Fruit fly (Drosophila melanogaster) whole organism, embryonic: ENCODE measurements around the gene Sec61alpha.

Experiments
- CG11504 ChIP-seq: fragments of 200-800 bp; sonication (Bioruptor generic); optimal IDR thresholded peaks from 3 replicates; lab custom pipeline; 2019; ENCODE audit warnings: missing biosample characterization, mild to moderate bottlenecking, missing genetic modification characterization, moderate library complexity
- CG13775 ChIP-seq: fragments of 200-800 bp; sonication (Bioruptor generic); optimal IDR thresholded peaks from 3 replicates; lab custom pipeline; 2017; ENCODE audit warnings: missing biosample characterization, mild to moderate bottlenecking, missing genetic modification characterization
- CG14441 ChIP-seq: fragments of 200-800 bp; sonication (Bioruptor generic); IDR thresholded peaks from 2 replicates; pipeline ENCODE4 v1.3.6; 2022; ENCODE audit warnings: missing biosample characterization, missing genetic modification characterization
- CG14667 ChIP-seq: fragments of 200-800 bp; sonication (Bioruptor generic); IDR thresholded peaks from 2 replicates; pipeline ENCODE4 v1.3.6; 2022; ENCODE audit warnings: missing biosample characterization, missing genetic modification characterization
- CG15514 ChIP-seq: fragments of 200-800 bp; sonication (Bioruptor generic); optimal IDR thresholded peaks from 3 replicates; lab custom pipeline; 2017; ENCODE audit warnings: missing biosample characterization, missing genetic modification characterization, mild to moderate bottlenecking, moderate library complexity, missing genetic modification reagents
- CG15601 ChIP-seq: fragments of 200-800 bp; sonication (Bioruptor generic); optimal IDR thresholded peaks from 3 replicates; lab custom pipeline; 2019; ENCODE audit warnings: missing biosample characterization, mild to moderate bottlenecking, missing genetic modification characterization, moderate library complexity
- CG16815 ChIP-seq: fragments of 200-800 bp; sonication (Bioruptor generic); optimal IDR thresholded peaks from 3 replicates; lab custom pipeline; 2017; ENCODE audit warnings: missing biosample characterization, mild to moderate bottlenecking, missing genetic modification characterization
- CG16863 ChIP-seq: fragments of 200-800 bp; sonication (Bioruptor generic); optimal IDR thresholded peaks from 3 replicates; lab custom pipeline; 2016; ENCODE audit warnings: missing biosample characterization, missing genetic modification characterization
- CG17328 ChIP-seq: fragments of 200-800 bp; sonication (Bioruptor generic); IDR thresholded peaks from 2 replicates; pipeline ENCODE4 v1.3.6; 2022; ENCODE audit warnings: missing biosample characterization, missing genetic modification characterization
- CG2129 ChIP-seq: fragments of 200-800 bp; sonication (Bioruptor generic); IDR thresholded peaks from 2 replicates; pipeline ENCODE4 v1.3.6; 2022; ENCODE audit warnings: missing biosample characterization, missing genetic modification characterization; ENCODE audit not compliant: partially characterized antibody
- CG30020 ChIP-seq: fragments of 200-800 bp; optimal IDR thresholded peaks from 2 replicates; lab custom pipeline; 2019; ENCODE audit warnings: missing biosample characterization, mild to moderate bottlenecking, missing genetic modification characterization, moderate library complexity
- CG43689 ChIP-seq: fragments of 200-800 bp; sonication (Bioruptor generic); IDR thresholded peaks from 2 replicates; pipeline ENCODE4 v1.3.6; 2022; ENCODE audit warnings: missing biosample characterization, missing genetic modification characterization
- CG4730 ChIP-seq: fragments of 200-800 bp; sonication (Bioruptor generic); IDR thresholded peaks from 2 replicates; pipeline ENCODE4 v1.3.6; 2022; ENCODE audit warnings: missing biosample characterization, missing genetic modification characterization
- CG9797 ChIP-seq: fragments of 200-800 bp; sonication (Bioruptor generic); optimal IDR thresholded peaks from 3 replicates; lab custom pipeline; 2018; ENCODE audit warnings: missing biosample characterization, mild to moderate bottlenecking, missing genetic modification characterization
- CHES-1-like ChIP-seq: fragments of 200-800 bp; sonication (Bioruptor generic); optimal IDR thresholded peaks from 2 replicates; lab custom pipeline; 2016; ENCODE audit warnings: missing biosample characterization, missing genetic modification characterization
- CTCF ChIP-seq: fragments of 200-800 bp; sonication (Bioruptor generic); optimal IDR thresholded peaks from 2 replicates; lab custom pipeline; 2017; ENCODE audit warnings: missing biosample characterization, mild to moderate bottlenecking, missing genetic modification characterization, moderate library complexity
- CoRest ChIP-seq: fragments of 200-800 bp; sonication (Bioruptor generic); optimal IDR thresholded peaks from 3 replicates; lab custom pipeline; 2018; ENCODE audit warnings: missing biosample characterization, mild to moderate bottlenecking, missing genetic modification characterization, moderate library complexity
- Dad ChIP-seq: fragments of 200-800 bp; sonication (Bioruptor generic); optimal IDR thresholded peaks from 3 replicates; lab custom pipeline; 2016; ENCODE audit warnings: missing biosample characterization, missing genetic modification characterization
- Dip2 ChIP-seq: fragments of 200-800 bp; sonication (Bioruptor generic); IDR thresholded peaks from 2 replicates; pipeline ENCODE4 v1.3.6; 2022; ENCODE audit warnings: missing biosample characterization, missing genetic modification characterization
- Dll ChIP-seq: fragments of 200-800 bp; sonication (Bioruptor generic); IDR thresholded peaks from 4 replicates; pipeline ENCODE4 v1.3.6; 2022; ENCODE audit warnings: missing biosample characterization, missing genetic modification characterization; ENCODE audit not compliant: partially characterized antibody
- Dp ChIP-seq: fragments of 200-800 bp; sonication (Bioruptor generic); optimal IDR thresholded peaks from 2 replicates; lab custom pipeline; 2018; ENCODE audit warnings: missing biosample characterization, mild to moderate bottlenecking, missing genetic modification characterization, moderate library complexity
- E2f1 ChIP-seq: fragments of 200-800 bp; sonication (Bioruptor generic); IDR thresholded peaks from 2 replicates; pipeline ENCODE4 v1.3.6; 2022; ENCODE audit warnings: missing biosample characterization, missing genetic modification characterization
- Ets65A ChIP-seq: fragments of 200-800 bp; sonication (Bioruptor generic); peaks from one replicate; lab custom pipeline; 2016; ENCODE audit warnings: missing biosample characterization, missing genetic modification characterization
- Ets97D ChIP-seq: fragments of 200-800 bp; sonication (Bioruptor generic); optimal IDR thresholded peaks from 3 replicates; lab custom pipeline; 2016; ENCODE audit warnings: missing biosample characterization, missing genetic modification characterization
- H15 ChIP-seq: fragments of 200-800 bp; sonication (Bioruptor generic); IDR thresholded peaks from 3 replicates; pipeline ENCODE4 v1.3.6; 2022; ENCODE audit warnings: missing biosample characterization, missing genetic modification characterization
- Hr78 ChIP-seq, 2 experiments: fragments of 200-800 bp in 1 of 2; fragments of >200 bp in 1 of 2; sonication (Bioruptor generic) in 1 of 2; optimal IDR thresholded peaks; 2 replicates each; lab custom pipeline; 2017 to 2019; ENCODE audit warnings: missing biosample characterization in 2 of 2, missing genetic modification characterization in 2 of 2, mild to moderate bottlenecking in 1 of 2, moderate library complexity in 1 of 2
- Jarid2 ChIP-seq: fragments of 200-800 bp; sonication (Bioruptor generic); optimal IDR thresholded peaks from 3 replicates; lab custom pipeline; 2017; ENCODE audit warnings: mild to moderate bottlenecking, missing biosample characterization, missing genetic modification reagents, missing genetic modification characterization
- Myb ChIP-seq: fragments of 200-800 bp; sonication (Bioruptor generic); optimal IDR thresholded peaks from 2 replicates; lab custom pipeline; 2016; ENCODE audit warnings: missing biosample characterization, missing genetic modification characterization
- Nf-YA ChIP-seq: fragments of 200-800 bp; sonication (Bioruptor generic); IDR thresholded peaks from 2 replicates; pipeline ENCODE4 v1.3.6; 2022; ENCODE audit warnings: missing biosample characterization, missing genetic modification characterization
- Nf-YB ChIP-seq: fragments of 200-800 bp; sonication (Bioruptor generic); optimal IDR thresholded peaks from 3 replicates; lab custom pipeline; 2019; ENCODE audit warnings: missing biosample characterization, mild to moderate bottlenecking, missing genetic modification characterization, moderate library complexity
- Opbp ChIP-seq: fragments of 200-800 bp; sonication (Bioruptor generic); IDR thresholded peaks from 3 replicates; pipeline ENCODE4 v1.3.6; 2022; ENCODE audit warnings: missing biosample characterization, missing genetic modification characterization; ENCODE audit not compliant: partially characterized antibody
- Sin3A ChIP-seq: fragments of >200 bp; optimal IDR thresholded peaks from 2 replicates; lab custom pipeline; 2018
- Six4 ChIP-seq: fragments of 200-800 bp; sonication (Bioruptor generic); optimal IDR thresholded peaks from 2 replicates; lab custom pipeline; 2016; ENCODE audit warnings: missing biosample characterization, missing genetic modification characterization
- aop ChIP-seq: fragments of 200-800 bp; sonication (Bioruptor generic); IDR thresholded peaks from 2 replicates; pipeline ENCODE4 v1.3.6; 2022; ENCODE audit warnings: missing biosample characterization, missing genetic modification characterization
- ara ChIP-seq: fragments of 200-800 bp; sonication (Bioruptor generic); IDR thresholded peaks from 2 replicates; pipeline ENCODE4 v1.3.6; 2022; ENCODE audit warnings: missing biosample characterization, missing genetic modification characterization
- bab2 ChIP-seq: fragments of 200-800 bp; sonication (Bioruptor generic); optimal IDR thresholded peaks from 2 replicates; lab custom pipeline; 2016; ENCODE audit warnings: missing biosample characterization, missing genetic modification characterization
- bigmax ChIP-seq: fragments of 200-800 bp; sonication (Bioruptor generic); optimal IDR thresholded peaks from 2 replicates; lab custom pipeline; 2018; ENCODE audit warnings: missing biosample characterization, mild to moderate bottlenecking, missing genetic modification characterization
- bsh ChIP-seq, 2 experiments: fragments of 200-800 bp; sonication (Bioruptor generic); optimal IDR thresholded peaks; 2 replicates each; lab custom pipeline; 2017 to 2018; ENCODE audit warnings: mild to moderate bottlenecking in 2 of 2, missing biosample characterization in 2 of 2, missing genetic modification characterization in 2 of 2, moderate library complexity in 1 of 2
- ems ChIP-seq: fragments of 200-800 bp; sonication (Bioruptor generic); optimal IDR thresholded peaks from 3 replicates; lab custom pipeline; 2016; ENCODE audit warnings: missing biosample characterization, missing genetic modification characterization
- exex ChIP-seq: fragments of 200-800 bp; sonication (Bioruptor generic); optimal IDR thresholded peaks from 4 replicates; lab custom pipeline; 2018; ENCODE audit warnings: missing biosample characterization, mild to moderate bottlenecking, missing genetic modification characterization, moderate library complexity
- fd3F ChIP-seq: fragments of 200-800 bp; sonication (Bioruptor generic); optimal IDR thresholded peaks from 2 replicates; lab custom pipeline; 2018; ENCODE audit warnings: missing biosample characterization, mild to moderate bottlenecking, missing genetic modification characterization, moderate library complexity
- fu2 ChIP-seq: fragments of 200-800 bp; sonication (Bioruptor generic); optimal IDR thresholded peaks from 2 replicates; lab custom pipeline; 2016; ENCODE audit warnings: missing biosample characterization, missing genetic modification characterization
- her ChIP-seq: fragments of 200-800 bp; sonication (Bioruptor generic); optimal IDR thresholded peaks from 2 replicates; lab custom pipeline; 2016; ENCODE audit warnings: missing biosample characterization, missing genetic modification characterization
- mam ChIP-seq: fragments of 200-800 bp; sonication (Bioruptor generic); optimal IDR thresholded peaks from 3 replicates; lab custom pipeline; 2016; ENCODE audit warnings: missing biosample characterization, missing genetic modification characterization
- sim ChIP-seq: fragments of 200-800 bp; sonication (Bioruptor generic); IDR thresholded peaks from 2 replicates; pipeline ENCODE4 v1.3.6; 2022; ENCODE audit warnings: missing biosample characterization, missing genetic modification characterization
- sna ChIP-seq: fragments of 200-800 bp; sonication (Bioruptor generic); IDR thresholded peaks from 2 replicates; pipeline ENCODE4 v1.3.6; 2022; ENCODE audit warnings: missing biosample characterization, missing genetic modification characterization; ENCODE audit not compliant: partially characterized antibody
- tgo ChIP-seq: fragments of 200-800 bp; sonication (Bioruptor generic); IDR thresholded peaks from 3 replicates; pipeline ENCODE4 v1.3.6; 2022; ENCODE audit warnings: missing biosample characterization, missing genetic modification characterization
- tx ChIP-seq: fragments of 200-800 bp; sonication (Bioruptor generic); optimal IDR thresholded peaks from 2 replicates; lab custom pipeline; 2016; ENCODE audit warnings: missing biosample characterization, missing genetic modification characterization
- vvl ChIP-seq: fragments of 200-800 bp; sonication (Bioruptor generic); IDR thresholded peaks from 2 replicates; pipeline ENCODE4 v1.3.6; 2022; ENCODE audit warnings: missing biosample characterization, missing genetic modification characterization

Gene Sec61alpha

DNA sequence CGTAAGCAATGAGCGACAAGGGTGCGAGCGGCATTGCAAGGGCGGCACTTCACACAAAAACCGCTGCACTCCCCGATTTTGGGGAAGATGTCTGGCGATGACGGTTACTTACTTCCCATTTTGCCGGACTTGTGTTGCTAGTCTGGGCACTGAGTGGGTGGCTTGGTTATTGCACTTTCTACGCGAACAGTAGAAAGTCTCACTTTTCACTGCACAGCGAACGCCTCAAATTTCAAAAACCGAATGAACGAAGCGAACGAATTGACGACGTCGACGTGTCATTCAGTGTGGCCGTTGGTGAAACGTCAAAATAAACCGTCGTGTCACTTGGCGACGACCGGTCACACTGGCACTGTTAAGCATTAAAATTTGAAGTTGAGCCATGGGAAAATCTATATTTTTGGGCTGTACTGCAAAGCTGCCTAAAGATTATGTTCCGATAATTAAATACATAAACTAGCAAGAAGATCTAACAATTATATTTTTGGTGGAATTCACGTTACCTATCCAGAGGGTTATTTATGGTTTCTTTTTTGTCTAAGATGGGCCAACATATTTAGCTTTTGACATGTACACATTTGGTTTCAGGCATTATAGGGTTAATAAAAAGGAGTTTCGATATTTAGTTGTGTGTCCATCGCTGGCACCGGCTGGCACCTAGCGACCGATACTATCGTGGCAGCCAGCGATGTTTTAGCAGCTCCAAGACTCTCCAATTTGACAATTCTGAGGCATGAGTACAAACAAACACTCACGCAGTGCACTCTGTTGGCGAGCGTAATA, at the start of gene Sec61alpha, which contains the start of gene Daxx (continued):
- peak; percentile 79 for TF ChIP-seq CG13775 (GFP tag; lab: Kevin White, UChicago)
- peak; percentile 85 for TF ChIP-seq CoRest (tag; lab: Kevin White, UChicago)
- TF ChIP-seq Sin3A = peak; percentile 98
- peak; percentile 18; the same call in 1 of the 2 replicates for TF ChIP-seq sim (GFP tag; lab: Robert Waterston, UW)
- TF ChIP-seq Dip2 (GFP tag; lab: Robert Waterston, UW) = no peak
- TF ChIP-seq vvl (GFP tag; lab: Robert Waterston, UW) = peak; percentile 90
- TF ChIP-seq fd3F (GFP tag; lab: Kevin White, UChicago) = peak; percentile 81
- TF ChIP-seq CG14441 = peak; percentile 83
- peak; percentile 49 for TF ChIP-seq Dp (GFP tag; lab: Kevin White, UChicago)
- TF ChIP-seq Dad (GFP tag; lab: Kevin White, UChicago) = peak; percentile 88
- TF ChIP-seq Nf-YA = peak; percentile 68; the same call in 1 of the 2 replicates
- TF ChIP-seq H15 (GFP tag; lab: Robert Waterston, UW) = peak; percentile 60; the same call in 2 of the 3 replicates
- TF ChIP-seq CG43689 (GFP tag; lab: Robert Waterston, UW) = peak; percentile 38; the same call in 1 of the 2 replicates
- peak in 1 of 2 experiments; percentile 77 for TF ChIP-seq bsh (GFP tag; optimal IDR thresholded peaks at IDR 0.05; lab: Kevin White, UChicago)
- peak; percentile 46; the same call in 1 of the 2 replicates for TF ChIP-seq aop (GFP tag; lab: Robert Waterston, UW)
- TF ChIP-seq Ets65A (GFP tag; lab: Kevin White, UChicago) = peak; percentile 98
- TF ChIP-seq tx (GFP tag; lab: Kevin White, UChicago) = peak; percentile 87
- peak; percentile 98 for TF ChIP-seq sna
- peak; percentile 80 for TF ChIP-seq her (GFP tag; lab: Kevin White, UChicago)
- peak; percentile 98 for TF ChIP-seq CG2129
- peak; percentile 20 for TF ChIP-seq CTCF (GFP tag; lab: Kevin White, UChicago)
- TF ChIP-seq fu2 (GFP tag; lab: Kevin White, UChicago) = peak; percentile 89
- peak; percentile 88 for TF ChIP-seq CHES-1-like (GFP tag; lab: Kevin White, UChicago)
- TF ChIP-seq Opbp = peak; percentile 100
- peak; percentile 80 for TF ChIP-seq Myb (GFP tag; lab: Kevin White, UChicago)
- no peak for TF ChIP-seq Jarid2 (GFP tag; lab: Kevin White, UChicago)
- peak; percentile 77 for TF ChIP-seq CG15514 (GFP tag; lab: Kevin White, UChicago)
- TF ChIP-seq E2f1 (GFP tag; lab: Robert Waterston, UW) = peak; percentile 78
- peak; percentile 84 for TF ChIP-seq ara (GFP tag; lab: Robert Waterston, UW)
- no peak for TF ChIP-seq bigmax (GFP tag; lab: Kevin White, UChicago)
- TF ChIP-seq tgo (GFP tag; lab: Robert Waterston, UW) = peak; percentile 83
- TF ChIP-seq Dll (GFP tag; lab: Robert Waterston, UW) = peak; percentile 97
- peak; percentile 82 for TF ChIP-seq CG11504
- TF ChIP-seq CG16863 (GFP tag; lab: Kevin White, UChicago) = peak; percentile 89
- peak; percentile 93 for TF ChIP-seq Ets97D (GFP tag; lab: Kevin White, UChicago)
- peak; percentile 78 for TF ChIP-seq CG15601 (tag; lab: Kevin White, UChicago)
- peak; percentile 80 for TF ChIP-seq bab2
- peak; percentile 56 for TF ChIP-seq exex
- TF ChIP-seq Nf-YB = peak; percentile 37
- peak; percentile 85 for TF ChIP-seq ems (GFP tag; lab: Kevin White, UChicago)
- peak; percentile 95 for TF ChIP-seq CG9797
- TF ChIP-seq CG17328 (GFP tag; lab: Robert Waterston, UW) = peak; percentile 63
- peak in 1 of 2 experiments; percentile 38 for TF ChIP-seq Hr78 (GFP tag; optimal IDR thresholded peaks at IDR 0.05; lab: Kevin White, UChicago)
- TF ChIP-seq mam (GFP tag; lab: Kevin White, UChicago) = peak; percentile 95
- TF ChIP-seq CG30020 (tag; lab: Kevin White, UChicago) = peak; percentile 74
- peak; percentile 68 for TF ChIP-seq CG4730
- TF ChIP-seq Six4 (GFP tag; lab: Kevin White, UChicago) = peak; percentile 67
- peak; percentile 80 for TF ChIP-seq CG14667 (GFP tag; lab: Robert Waterston, UW)
- TF ChIP-seq CG16815 (GFP tag; lab: Kevin White, UChicago) = peak; percentile 73
